Fruit fly (Drosophila melanogaster): ENCODE measurements around the gene CG14626.

CG14626 gene

dm6 chrX:1171018-1171417 lies 13.6 kb upstream of the CG14626 start (continued):
- TF ChIP-seq h (optimal IDR thresholded peaks at IDR 0.05) = no peak
- TF ChIP-seq schlank (tag; optimal IDR thresholded peaks at IDR 0.05) = peak; percentile 19
- TF ChIP-seq GATAe (GFP tag; conservative IDR thresholded peaks at IDR 0.05) = peak; percentile 62
- TF ChIP-seq Asciz (GFP tag; optimal IDR thresholded peaks at IDR 0.05) = no peak
- peak; percentile 38; the same call in 1 of the 2 replicates for TF ChIP-seq CG9932 (GFP tag; IDR thresholded peaks at IDR 0.05)
- TF ChIP-seq Bgb (GFP tag; IDR thresholded peaks at IDR 0.05; ENCODE audit: partially characterized antibody) = no peak
- TF ChIP-seq eyg (GFP tag; optimal IDR thresholded peaks at IDR 0.05) = no peak
- no peak for TF ChIP-seq otp (GFP tag; IDR thresholded peaks at IDR 0.05)
- TF ChIP-seq CG15073 (GFP tag; optimal IDR thresholded peaks at IDR 0.05) = no peak
- no peak for TF ChIP-seq Aef1 (GFP tag; IDR thresholded peaks at IDR 0.05)
- peak; percentile 4 for TF ChIP-seq CG16815 (GFP tag; optimal IDR thresholded peaks at IDR 0.05)
- 0 out of 2 replicates have a peak, but pooled peaks have one; percentile 40 for TF ChIP-seq Drgx (GFP tag; IDR thresholded peaks at IDR 0.05)
- TF ChIP-seq Pdp1 (GFP tag; optimal IDR thresholded peaks at IDR 0.05) = peak; percentile 33 to 49
- no peak for TF ChIP-seq CG8290 (GFP tag; optimal IDR thresholded peaks at IDR 0.05)
- peak in 1 of 2 experiments; percentile 8 for TF ChIP-seq CG8290 (tag; optimal IDR thresholded peaks at IDR 0.05)
- no peak for TF ChIP-seq phol (tag; optimal IDR thresholded peaks at IDR 0.05)
- TF ChIP-seq ttk (GFP tag; IDR thresholded peaks at IDR 0.05) = no peak
- no peak for TF ChIP-seq Side (GFP tag; optimal IDR thresholded peaks at IDR 0.05)
- peak; percentile 54 for TF ChIP-seq cwo (GFP tag; optimal IDR thresholded peaks at IDR 0.05)
- no peak for TF ChIP-seq Taf1 (GFP tag; IDR thresholded peaks at IDR 0.05)
- TF ChIP-seq D19A (tag; optimal IDR thresholded peaks at IDR 0.05) = peak; percentile 40
- TF ChIP-seq CG12659 (GFP tag; optimal IDR thresholded peaks at IDR 0.05) = peak; percentile 56
- no peak for TF ChIP-seq Myb (GFP tag; optimal IDR thresholded peaks at IDR 0.05)
- TF ChIP-seq Hr78 (GFP tag; optimal IDR thresholded peaks at IDR 0.05) = no peak
- TF ChIP-seq odd (GFP tag; optimal IDR thresholded peaks at IDR 0.05) = no peak
- TF ChIP-seq Mes4 (GFP tag; optimal IDR thresholded peaks at IDR 0.05) = no peak
- no peak for TF ChIP-seq Poxn (GFP tag; IDR thresholded peaks at IDR 0.05)
- TF ChIP-seq tna (GFP tag; IDR thresholded peaks at IDR 0.05; ENCODE audit: partially characterized antibody) = no peak
- no peak for TF ChIP-seq CG17186 (GFP tag; optimal IDR thresholded peaks at IDR 0.05)
- peak; percentile 37 for TF ChIP-seq CG12391 (tag; optimal IDR thresholded peaks at IDR 0.05)
- TF ChIP-seq zen2 (GFP tag; IDR thresholded peaks at IDR 0.05; ENCODE audit: partially characterized antibody) = no peak
- TF ChIP-seq Ssrp (tag; optimal IDR thresholded peaks at IDR 0.05) = peak; percentile 1
- no peak for TF ChIP-seq CG6254 (GFP tag; optimal IDR thresholded peaks at IDR 0.05)
- no peak for TF ChIP-seq pzg (GFP tag; optimal IDR thresholded peaks at IDR 0.05)
- no peak for TF ChIP-seq NFAT (GFP tag; IDR thresholded peaks at IDR 0.05)
- TF ChIP-seq emc (GFP tag; optimal IDR thresholded peaks at IDR 0.05) = no peak
- no peak for TF ChIP-seq CG7745 (tag; optimal IDR thresholded peaks at IDR 0.05)
- TF ChIP-seq HmgD (GFP tag; optimal IDR thresholded peaks at IDR 0.05) = no peak
- TF ChIP-seq CTCF (GFP tag; optimal IDR thresholded peaks at IDR 0.05) = no peak
- TF ChIP-seq Deaf1 (tag; optimal IDR thresholded peaks at IDR 0.05) = peak; percentile 84
- TF ChIP-seq BEAF-32 (GFP tag; optimal IDR thresholded peaks at IDR 0.05) = no peak
- no peak for TF ChIP-seq CG14965 (GFP tag; optimal IDR thresholded peaks at IDR 0.05; ENCODE audit: borderline replicate concordance)
- TF ChIP-seq crol (GFP tag; IDR thresholded peaks at IDR 0.05) = no peak
- TF ChIP-seq H2.0 (GFP tag; IDR thresholded peaks at IDR 0.05) = peak; percentile 6; the same call in 1 of the 2 replicates
- TF ChIP-seq CG1647 (GFP tag; optimal IDR thresholded peaks at IDR 0.05) = no peak
- peak; percentile 11 for TF ChIP-seq CG6683 (GFP tag; optimal IDR thresholded peaks at IDR 0.05)
- no peak for TF ChIP-seq CG4854 (GFP tag; optimal IDR thresholded peaks at IDR 0.05)
- TF ChIP-seq CG18262 (tag; optimal IDR thresholded peaks at IDR 0.05) = peak; percentile 51
- TF ChIP-seq jigr1 (GFP tag; IDR thresholded peaks at IDR 0.05) = no peak
- peak; percentile 35 for TF ChIP-seq CG9437 (GFP tag; optimal IDR thresholded peaks at IDR 0.05)
- peak in 1 of 2 experiments; percentile 22 for TF ChIP-seq chif (GFP tag; optimal IDR thresholded peaks at IDR 0.05)
- no peak for TF ChIP-seq ro (GFP tag; IDR thresholded peaks at IDR 0.05)

Measured in whole organism, embryonic.